Fruit fly (Drosophila melanogaster): ENCODE results near the gene Fuca.

The Fuca gene

dm6 chr3L:11561946-11562760, 39.6 kb upstream of the Fuca start, which contains the start of the genes CG7394 and Mob2 (continued):
- TF ChIP-seq croc (GFP tag; conservative IDR thresholded peaks at IDR 0.05) (peak; percentile 64), pan (optimal IDR thresholded peaks at IDR 0.05) (no peak), pan (GFP tag; optimal IDR thresholded peaks at IDR 0.05 in 1 of 2, IDR thresholded peaks at IDR 0.05 in 1 of 2) (peak; percentile 56 to 91), CG15696 (tag; optimal IDR thresholded peaks at IDR 0.05) (peak; percentile 84), bigmax (GFP tag; optimal IDR thresholded peaks at IDR 0.05) (no peak), pum (GFP tag; optimal IDR thresholded peaks at IDR 0.05) (peak; percentile 70), pzg (GFP tag; optimal IDR thresholded peaks at IDR 0.05) (peak; percentile 85), CG8089 (GFP tag; optimal IDR thresholded peaks at IDR 0.05) (peak; percentile 37), Bdp1 (GFP tag; optimal IDR thresholded peaks at IDR 0.05) (peak; percentile 80), lmd (GFP tag; IDR thresholded peaks at IDR 0.05) (peak; percentile 87), CG2116 (GFP tag; optimal IDR thresholded peaks at IDR 0.05) (peak; percentile 92), CG11085 (GFP tag; IDR thresholded peaks at IDR 0.05) (peak; percentile 87), CG11695 (GFP tag; IDR thresholded peaks at IDR 0.05) (peak; percentile 91), knrl (GFP tag; IDR thresholded peaks at IDR 0.05; ENCODE audit: partially characterized antibody) (peak; percentile 81), prd (optimal IDR thresholded peaks at IDR 0.05) (no peak), prd (GFP tag; IDR thresholded peaks at IDR 0.05) (peak; percentile 92), hbn (GFP tag; IDR thresholded peaks at IDR 0.05; ENCODE audit: partially characterized antibody) (peak; percentile 81; the same call in 1 of the 2 replicates), oc (tag; optimal IDR thresholded peaks at IDR 0.05) (peak; percentile 76), usp (GFP tag; optimal IDR thresholded peaks at IDR 0.05) (no peak), Opbp (GFP tag; IDR thresholded peaks at IDR 0.05; ENCODE audit: partially characterized antibody) (peak; percentile 81), nau (GFP tag; optimal IDR thresholded peaks at IDR 0.05) (peak; percentile 63), D19A (tag; optimal IDR thresholded peaks at IDR 0.05) (peak; percentile 69), CG13424 (tag; optimal IDR thresholded peaks at IDR 0.05) (peak; percentile 93), dan (GFP tag; IDR thresholded peaks at IDR 0.05) (no peak; the same call in 1 of the 2 replicates), dati (GFP tag; IDR thresholded peaks at IDR 0.05) (peak; percentile 67; the same call in 1 of the 2 replicates), CG14710 (tag; optimal IDR thresholded peaks at IDR 0.05) (peak; percentile 92), en (GFP tag; optimal IDR thresholded peaks at IDR 0.05) (no peak), ato (GFP tag; IDR thresholded peaks at IDR 0.05; ENCODE audit: partially characterized antibody) (peak; percentile 62), CG17829 (tag; optimal IDR thresholded peaks at IDR 0.05) (peak; percentile 88), CG1792 (GFP tag; optimal IDR thresholded peaks at IDR 0.05) (peak; percentile 47), CG9727 (GFP tag; optimal IDR thresholded peaks at IDR 0.05) (peak; percentile 93), B-H1 (GFP tag; IDR thresholded peaks at IDR 0.05) (peak; percentile 85), Spps (tag; optimal IDR thresholded peaks at IDR 0.05) (peak; percentile 37), scrt (GFP tag; optimal IDR thresholded peaks at IDR 0.05) (peak; percentile 64), pros (GFP tag; optimal IDR thresholded peaks at IDR 0.05) (no peak), CG10147 (GFP tag; optimal IDR thresholded peaks at IDR 0.05) (peak; percentile 51), CG10267 (tag; optimal IDR thresholded peaks at IDR 0.05) (peak; percentile 85), tll (GFP tag; optimal IDR thresholded peaks at IDR 0.05) (peak in 1 of 2 experiments; percentile 40), nerfin-2 (GFP tag; IDR thresholded peaks at IDR 0.05; ENCODE audit: partially characterized antibody) (peak; percentile 90), CG1832 (GFP tag; optimal IDR thresholded peaks at IDR 0.05) (no peak), so (GFP tag; IDR thresholded peaks at IDR 0.05) (peak; percentile 79; the same call in 2 of the 3 replicates), bab2 (GFP tag; optimal IDR thresholded peaks at IDR 0.05) (peak; percentile 88), CG4404 (GFP tag; IDR thresholded peaks at IDR 0.05) (peak; percentile 79), CG9215 (GFP tag; IDR thresholded peaks at IDR 0.05) (peak; percentile 86), vfl (GFP tag; optimal IDR thresholded peaks at IDR 0.05) (peak; percentile 55), lab (GFP tag; optimal IDR thresholded peaks at IDR 0.05) (peak; percentile 90), Deaf1 (tag; optimal IDR thresholded peaks at IDR 0.05) (peak; percentile 67), CG12219 (GFP tag; optimal IDR thresholded peaks at IDR 0.05) (peak; percentile 77)
